Fruit fly (Drosophila melanogaster) whole organism, embryonic: ENCODE measurements around the gene CG13676.

Experiments
- Dek ChIP-seq: fragments of 200-800 bp; sonication (Bioruptor generic); optimal IDR thresholded peaks from 3 replicates; lab custom pipeline; 2019; ENCODE audit warnings: missing biosample characterization, mild to moderate bottlenecking, missing genetic modification characterization, moderate library complexity
- Lpt ChIP-seq: fragments of >200 bp; optimal IDR thresholded peaks from 2 replicates; lab custom pipeline; 2018; ENCODE audit warnings: missing biosample characterization, missing genetic modification characterization
- dati ChIP-seq: fragments of 200-800 bp; sonication (Bioruptor generic); IDR thresholded peaks from 2 replicates; pipeline ENCODE4 v1.3.6; 2022; ENCODE audit warnings: missing biosample characterization, missing genetic modification characterization

- no peak for TF ChIP-seq Dek
- TF ChIP-seq dati (GFP tag; lab: Robert Waterston, UW): no peak
- TF ChIP-seq Lpt (GFP tag; lab: Kevin White, UChicago): no peak
Measured at dm6 chr3L:8121590-8121989, 30.0 kb downstream of the CG13676 start, which contains the start of gene ldbr.
